Worm (Caenorhabditis elegans) whole organism, mixed stage, embryonic: ENCODE measurements around the gene srlf-11.
A peak's percentile ranks its signal among the peaks of the same experiment; 100 is the strongest.

ENCODE experiments used
- M03D4.4 ChIP-seq: sonication (generic microtip); optimal IDR thresholded peaks from 2 replicates; lab custom pipeline; 2017; ENCODE audit warnings: mild to moderate bottlenecking, missing genetic modification characterization, missing compliant biosample characterization
- bed-3 ChIP-seq: fragments of 200-800 bp; sonication (Bioruptor generic); optimal IDR thresholded peaks from 3 replicates; lab custom pipeline; 2018; ENCODE audit warnings: mild to moderate bottlenecking, missing genetic modification characterization, moderate library complexity, missing compliant biosample characterization
- blmp-1 ChIP-seq: fragments of 150-350 bp; optimal IDR thresholded peaks from 2 replicates; lab custom pipeline; 2014; ENCODE audit warnings: missing biosample characterization, missing genetic modification characterization
- ceh-39 ChIP-seq: fragments of 150-350 bp; optimal IDR thresholded peaks from 2 replicates; lab custom pipeline; 2014; ENCODE audit warnings: missing biosample characterization, missing genetic modification characterization
- ceh-43 ChIP-seq: fragments of 200-800 bp; sonication (Bioruptor generic); optimal IDR thresholded peaks from 2 replicates; lab custom pipeline; 2018; ENCODE audit warnings: mild to moderate bottlenecking, missing genetic modification characterization, moderate library complexity, missing compliant biosample characterization
- ceh-83 ChIP-seq: fragments of 200-800 bp; sonication (Bioruptor generic); optimal IDR thresholded peaks from 2 replicates; lab custom pipeline; 2018; ENCODE audit warnings: mild to moderate bottlenecking, missing genetic modification characterization, missing compliant biosample characterization
- ces-1 ChIP-seq: fragments of 150-350 bp; optimal IDR thresholded peaks from 2 replicates; lab custom pipeline; 2014; ENCODE audit warnings: missing biosample characterization, missing genetic modification reagents, missing genetic modification characterization
- cnd-1 ChIP-seq: fragments of 200-800 bp; sonication (Bioruptor generic); optimal IDR thresholded peaks from 2 replicates; lab custom pipeline; 2018; ENCODE audit warnings: mild to moderate bottlenecking, missing genetic modification characterization, missing compliant biosample characterization
- drap-1 ChIP-seq: fragments of 200-800 bp; sonication (Bioruptor generic); optimal IDR thresholded peaks from 3 replicates; lab custom pipeline; 2018; ENCODE audit warnings: mild to moderate bottlenecking, missing genetic modification characterization, missing compliant biosample characterization
- elt-1 ChIP-seq: sonication (generic microtip); optimal IDR thresholded peaks from 2 replicates; lab custom pipeline; 2017; ENCODE audit warnings: missing genetic modification characterization, mild to moderate bottlenecking, missing compliant biosample characterization, antibody characterized with exemption, moderate library complexity, borderline replicate concordance; ENCODE audit not compliant: insufficient read depth
- elt-3 ChIP-seq: fragments of 150-350 bp; optimal IDR thresholded peaks from 2 replicates; lab custom pipeline; 2014; ENCODE audit warnings: missing biosample characterization, missing genetic modification characterization
- flh-1 ChIP-seq: fragments of 200-800 bp; sonication (Bioruptor generic); optimal IDR thresholded peaks from 2 replicates; lab custom pipeline; 2018; ENCODE audit warnings: mild to moderate bottlenecking, missing genetic modification characterization, moderate library complexity, missing compliant biosample characterization
- lin-13 ChIP-seq: fragments of 150-350 bp; optimal IDR thresholded peaks from 2 replicates; lab custom pipeline; 2014; ENCODE audit warnings: missing biosample characterization, missing genetic modification characterization
- lin-32 ChIP-seq: fragments of 200-800 bp; sonication (Bioruptor generic); optimal IDR thresholded peaks from 2 replicates; lab custom pipeline; 2018; ENCODE audit warnings: mild to moderate bottlenecking, missing genetic modification characterization, missing compliant biosample characterization
- lsy-2 ChIP-seq: fragments of 150-350 bp; optimal IDR thresholded peaks from 2 replicates; lab custom pipeline; 2014; ENCODE audit warnings: missing biosample characterization, missing genetic modification characterization
- mep-1 ChIP-seq: fragments of 150-350 bp; optimal IDR thresholded peaks from 2 replicates; lab custom pipeline; 2017; ENCODE audit warnings: missing biosample characterization, missing genetic modification reagents, missing genetic modification characterization, inconsistent platforms
- nhr-12 ChIP-seq: fragments of 150-350 bp; optimal IDR thresholded peaks from 2 replicates; lab custom pipeline; 2014; ENCODE audit warnings: missing biosample characterization, missing genetic modification characterization
- nhr-2 ChIP-seq: fragments of 150-350 bp; optimal IDR thresholded peaks from 2 replicates; lab custom pipeline; 2014; ENCODE audit warnings: missing biosample characterization, missing genetic modification characterization
- nhr-237 ChIP-seq: fragments of 150-350 bp; optimal IDR thresholded peaks from 2 replicates; lab custom pipeline; 2014; ENCODE audit warnings: missing biosample characterization, missing genetic modification characterization
- nhr-28 ChIP-seq: fragments of 150-350 bp; optimal IDR thresholded peaks from 2 replicates; lab custom pipeline; 2014; ENCODE audit warnings: missing biosample characterization, missing genetic modification characterization
- nhr-76 ChIP-seq: sonication (generic microtip); optimal IDR thresholded peaks from 2 replicates; lab custom pipeline; 2017; ENCODE audit warnings: missing biosample characterization, missing genetic modification characterization
- pha-4 ChIP-seq: fragments of 150-350 bp; optimal IDR thresholded peaks from 2 replicates; lab custom pipeline; 2018; ENCODE audit warnings: missing biosample characterization, missing genetic modification reagents, missing genetic modification characterization
- sem-2 ChIP-seq: fragments of 200-800 bp; sonication (Bioruptor generic); optimal IDR thresholded peaks from 2 replicates; lab custom pipeline; 2018; ENCODE audit warnings: mild to moderate bottlenecking, missing genetic modification characterization, missing compliant biosample characterization
- snpc-4 ChIP-seq: fragments of 150-350 bp; optimal IDR thresholded peaks from 2 replicates; lab custom pipeline; 2014; ENCODE audit warnings: missing biosample characterization, missing genetic modification characterization
- sptf-1 ChIP-seq: sonication (generic microtip); optimal IDR thresholded peaks from 2 replicates; lab custom pipeline; 2017; ENCODE audit warnings: mild to moderate bottlenecking, missing genetic modification characterization, moderate library complexity, missing compliant biosample characterization
- tbx-8 ChIP-seq: fragments of 200-800 bp; sonication (Bioruptor generic); optimal IDR thresholded peaks from 2 replicates; lab custom pipeline; 2018; ENCODE audit warnings: mild to moderate bottlenecking, missing genetic modification characterization, moderate library complexity, missing compliant biosample characterization
- unc-120 ChIP-seq: sonication (generic microtip); optimal IDR thresholded peaks from 2 replicates; lab custom pipeline; 2017; ENCODE audit warnings: missing genetic modification characterization, missing compliant biosample characterization; ENCODE audit not compliant: poor library complexity, severe bottlenecking
- unc-39 ChIP-seq: fragments of 150-350 bp; optimal IDR thresholded peaks from 2 replicates; lab custom pipeline; 2014; ENCODE audit warnings: missing biosample characterization, missing genetic modification characterization
- unc-62 ChIP-seq: fragments of 150-350 bp; optimal IDR thresholded peaks from 2 replicates; lab custom pipeline; 2014; ENCODE audit warnings: missing biosample characterization, missing genetic modification reagents, missing genetic modification characterization
- zip-8 ChIP-seq: fragments of 150-350 bp; optimal IDR thresholded peaks from 2 replicates; lab custom pipeline; 2014; ENCODE audit warnings: missing biosample characterization, missing genetic modification characterization
- ztf-11 ChIP-seq: fragments of 150-350 bp; optimal IDR thresholded peaks from 2 replicates; lab custom pipeline; 2014; ENCODE audit warnings: missing biosample characterization, missing genetic modification characterization

The srlf-11 gene

ce11 chrIV:10889820-10890462, 4.1 kb upstream of the srlf-11 start, which contains the start of gene F13E9.15:
Gene F13E9.15 (minus strand): TSS chrIV:10889870.
- TF ChIP-seq ces-1 (GFP tag; lab: Kevin White, UChicago), result no peak
- TF ChIP-seq mep-1, result no peak
- TF ChIP-seq tbx-8 (GFP tag; lab: Kevin White, UChicago), result no peak
- no peak for TF ChIP-seq ceh-39 (tag; lab: Kevin White, UChicago)
- TF ChIP-seq pha-4 (tag; lab: Kevin White, UChicago), result no peak
- TF ChIP-seq cnd-1 (tag; lab: Kevin White, UChicago), result no peak
- TF ChIP-seq nhr-237 (tag; lab: Kevin White, UChicago), result no peak
- no peak for TF ChIP-seq unc-39 (tag; lab: Kevin White, UChicago)
- TF ChIP-seq elt-3 (tag; lab: Kevin White, UChicago), result no peak
- TF ChIP-seq flh-1 (GFP tag; lab: Kevin White, UChicago), result no peak
- TF ChIP-seq unc-62, result no peak
- no peak for TF ChIP-seq sem-2
- TF ChIP-seq nhr-76, result no peak
- no peak for TF ChIP-seq zip-8 (tag; lab: Kevin White, UChicago)
- TF ChIP-seq lin-32 (GFP tag; lab: Kevin White, UChicago), result no peak
- no peak for TF ChIP-seq bed-3
- TF ChIP-seq sptf-1 (tag; lab: Kevin White, UChicago), result no peak
- TF ChIP-seq drap-1 (GFP tag; lab: Kevin White, UChicago), result no peak

- no peak for TF ChIP-seq M03D4.4 (tag; lab: Kevin White, UChicago)
- no peak for TF ChIP-seq ces-1 (GFP tag; lab: Kevin White, UChicago)
- TF ChIP-seq lsy-2, result no peak
- TF ChIP-seq lin-13 (tag; lab: Kevin White, UChicago), result no peak
- TF ChIP-seq pha-4 (tag; lab: Kevin White, UChicago), result no peak
- TF ChIP-seq nhr-2, result no peak
- TF ChIP-seq elt-3 (tag; lab: Kevin White, UChicago), result no peak
- TF ChIP-seq nhr-28 (tag; lab: Kevin White, UChicago), result no peak
- no peak for TF ChIP-seq bed-3
- no peak for TF ChIP-seq sptf-1 (tag; lab: Kevin White, UChicago)
- TF ChIP-seq nhr-76, result no peak
Measured at ce11 chrIV:10887285-10887684, 1.5 kb upstream of the srlf-11 start, which contains the start of gene F13E9.16. Gene F13E9.16 (minus strand): TSS chrIV:10887385.

ce11 chrIV:10884263-10884662, 1.6 kb downstream of the srlf-11 start, which contains the start of gene F13E9.5:
Gene F13E9.5 (minus strand): TSS chrIV:10884363.
- TF ChIP-seq snpc-4 (tag; lab: Kevin White, UChicago), result no peak
- no peak for TF ChIP-seq tbx-8 (GFP tag; lab: Kevin White, UChicago)
- no peak for TF ChIP-seq unc-120 (tag; lab: Kevin White, UChicago)
- TF ChIP-seq nhr-28 (tag; lab: Kevin White, UChicago), result no peak
- no peak for TF ChIP-seq ces-1 (GFP tag; lab: Kevin White, UChicago)
- TF ChIP-seq elt-3 (tag; lab: Kevin White, UChicago), result no peak
- TF ChIP-seq ztf-11 (tag; lab: Kevin White, UChicago), result no peak
- no peak for TF ChIP-seq elt-1 (tag; lab: Kevin White, UChicago)
- TF ChIP-seq blmp-1, result no peak
- TF ChIP-seq nhr-12, result no peak
- no peak for TF ChIP-seq lin-13 (tag; lab: Kevin White, UChicago)
- TF ChIP-seq nhr-237 (tag; lab: Kevin White, UChicago), result no peak
- no peak for TF ChIP-seq ceh-39 (tag; lab: Kevin White, UChicago)
- no peak for TF ChIP-seq ceh-43 (GFP tag; lab: Kevin White, UChicago)
- TF ChIP-seq flh-1 (GFP tag; lab: Kevin White, UChicago), result no peak
- TF ChIP-seq cnd-1 (tag; lab: Kevin White, UChicago), result no peak
- no peak for TF ChIP-seq M03D4.4 (tag; lab: Kevin White, UChicago)

ce11 chrIV:10881230-10881629, 4.6 kb downstream of the srlf-11 start, which contains the start of gene F13E9.13:
Gene F13E9.13 (plus strand): TSS chrIV:10881546.
- TF ChIP-seq ceh-39 (tag; lab: Kevin White, UChicago), result no peak
- peak; percentile 88 for TF ChIP-seq elt-1 (tag; lab: Kevin White, UChicago)

DNA sequence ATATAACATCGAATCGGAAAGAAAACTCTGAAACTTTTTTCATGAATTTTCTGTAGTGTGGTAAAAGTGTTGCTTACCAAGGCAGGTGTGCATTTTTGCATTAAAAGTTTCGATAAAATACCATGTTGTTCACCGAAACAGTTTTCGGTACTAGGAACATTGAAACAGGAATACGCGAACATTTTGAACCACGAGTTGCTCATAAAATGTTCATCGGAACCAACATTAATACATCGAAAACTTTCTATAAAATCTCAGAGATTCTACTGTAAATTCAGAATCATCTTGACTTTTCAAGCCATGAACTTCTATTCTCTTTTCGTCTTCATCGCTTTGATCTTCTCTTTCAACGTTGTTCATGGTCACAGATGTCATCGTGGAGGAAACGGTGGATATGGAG, 5.6 kb downstream of the srlf-11 start, which contains the start of gene fipr-15:
Gene fipr-15, plus strand, starts transcription at position 301 of the 400 bp plus-strand sequence.
- TF ChIP-seq ceh-83 (GFP tag; lab: Kevin White, UChicago) (no peak), lsy-2 (no peak), unc-39 (tag; lab: Kevin White, UChicago) (no peak), cnd-1 (tag; lab: Kevin White, UChicago) (no peak), tbx-8 (GFP tag; lab: Kevin White, UChicago) (no peak), nhr-76 (no peak), ces-1 (GFP tag; lab: Kevin White, UChicago) (no peak), zip-8 (tag; lab: Kevin White, UChicago) (no peak), pha-4 (tag; lab: Kevin White, UChicago) (no peak)
